Fruit fly (Drosophila melanogaster) whole organism, embryonic: ENCODE measurements around the gene st.

Experiments
- Awh ChIP-seq: fragments of 200-800 bp; sonication (Bioruptor generic); IDR thresholded peaks from 2 replicates; pipeline ENCODE4, ENCODE4 v1.3.6; 2022; ENCODE audit warnings: missing biosample characterization, missing genetic modification characterization
- CG10267 ChIP-seq: fragments of 200-800 bp; sonication (Bioruptor generic); optimal IDR thresholded peaks from 2 replicates; lab custom pipeline; 2018; ENCODE audit warnings: missing biosample characterization, mild to moderate bottlenecking, missing genetic modification characterization, moderate library complexity
- CG10431 ChIP-seq: fragments of 200-800 bp; sonication (Bioruptor generic); optimal IDR thresholded peaks from 3 replicates; lab custom pipeline; 2018; ENCODE audit warnings: missing biosample characterization, mild to moderate bottlenecking, missing genetic modification characterization
- CG10654 ChIP-seq: fragments of 200-800 bp; sonication (Bioruptor generic); optimal IDR thresholded peaks from 2 replicates; lab custom pipeline; 2016; ENCODE audit warnings: missing biosample characterization, missing genetic modification characterization
- CG10959 ChIP-seq: fragments of 200-800 bp; sonication (Bioruptor generic); IDR thresholded peaks from 2 replicates; pipeline ENCODE4 v1.3.6; 2022; ENCODE audit warnings: missing biosample characterization, missing genetic modification characterization
- CG12071 ChIP-seq: fragments of 200-800 bp; sonication (Bioruptor generic); optimal IDR thresholded peaks from 3 replicates; lab custom pipeline; 2018; ENCODE audit warnings: missing biosample characterization, mild to moderate bottlenecking, missing genetic modification characterization
- CG12155 ChIP-seq: fragments of 200-800 bp; sonication (Bioruptor generic); optimal IDR thresholded peaks from 3 replicates; lab custom pipeline; 2016; ENCODE audit warnings: missing biosample characterization, missing genetic modification characterization
- CG12744 ChIP-seq: fragments of 200-800 bp; sonication (Bioruptor generic); optimal IDR thresholded peaks from 2 replicates; lab custom pipeline; 2016; ENCODE audit warnings: missing biosample characterization, missing genetic modification characterization
- CG13287 ChIP-seq: fragments of 200-800 bp; sonication (Bioruptor generic); IDR thresholded peaks from 2 replicates; pipeline ENCODE4 v1.3.6; 2022; ENCODE audit warnings: missing biosample characterization, missing genetic modification characterization; ENCODE audit not compliant: partially characterized antibody
- CG13894 ChIP-seq: fragments of 200-800 bp; sonication (Bioruptor generic); optimal IDR thresholded peaks from 3 replicates; lab custom pipeline; 2018; ENCODE audit warnings: missing biosample characterization, mild to moderate bottlenecking, missing genetic modification characterization, moderate library complexity
- CG14441 ChIP-seq: fragments of 200-800 bp; sonication (Bioruptor generic); IDR thresholded peaks from 2 replicates; pipeline ENCODE4 v1.3.6; 2022; ENCODE audit warnings: missing biosample characterization, missing genetic modification characterization
- CG1602 ChIP-seq: fragments of 200-800 bp; sonication (Bioruptor generic); optimal IDR thresholded peaks from 3 replicates; lab custom pipeline; 2016; ENCODE audit warnings: missing biosample characterization, missing genetic modification characterization
- CG16813 ChIP-seq: fragments of 200-800 bp; sonication (Bioruptor generic); IDR thresholded peaks from 3 replicates; pipeline ENCODE4 v1.3.6; 2022; ENCODE audit warnings: missing biosample characterization, missing genetic modification characterization; ENCODE audit not compliant: partially characterized antibody
- CG16815 ChIP-seq: fragments of 200-800 bp; sonication (Bioruptor generic); optimal IDR thresholded peaks from 3 replicates; lab custom pipeline; 2017; ENCODE audit warnings: missing biosample characterization, mild to moderate bottlenecking, missing genetic modification characterization
- CG17359 ChIP-seq: fragments of 200-800 bp; sonication (Bioruptor generic); optimal IDR thresholded peaks from 3 replicates; lab custom pipeline; 2018; ENCODE audit warnings: missing biosample characterization, mild to moderate bottlenecking, missing genetic modification characterization, moderate library complexity
- CG1832 ChIP-seq: fragments of 200-800 bp; sonication (Bioruptor generic); optimal IDR thresholded peaks from 2 replicates; lab custom pipeline; 2017; ENCODE audit warnings: missing biosample characterization, mild to moderate bottlenecking, missing genetic modification characterization, inconsistent platforms
- CG18619 ChIP-seq: fragments of 200-800 bp; sonication (Bioruptor generic); optimal IDR thresholded peaks from 3 replicates; lab custom pipeline; 2017; ENCODE audit warnings: missing biosample characterization, mild to moderate bottlenecking, missing genetic modification characterization
- CG2199 ChIP-seq: fragments of 200-800 bp; sonication (Bioruptor generic); IDR thresholded peaks from 3 replicates; pipeline ENCODE4 v1.3.6; 2022; ENCODE audit warnings: missing biosample characterization, missing genetic modification characterization
- CG3065 ChIP-seq: fragments of 200-800 bp; sonication (Bioruptor generic); optimal IDR thresholded peaks from 2 replicates; lab custom pipeline; 2016; ENCODE audit warnings: missing biosample characterization, missing genetic modification characterization
- CG31441 ChIP-seq: fragments of 200-800 bp; sonication (Bioruptor generic); IDR thresholded peaks from 2 replicates; pipeline ENCODE4 v1.3.6; 2022; ENCODE audit warnings: missing biosample characterization, missing genetic modification characterization
- CG33557 ChIP-seq: fragments of 200-800 bp; sonication (Bioruptor generic); optimal IDR thresholded peaks from 2 replicates; lab custom pipeline; 2019; ENCODE audit warnings: missing biosample characterization, mild to moderate bottlenecking, missing genetic modification characterization, moderate library complexity
- CG34376 ChIP-seq: fragments of 200-800 bp; sonication (Bioruptor generic); optimal IDR thresholded peaks from 2 replicates; lab custom pipeline; 2018; ENCODE audit warnings: missing biosample characterization, mild to moderate bottlenecking, missing genetic modification characterization
- CG8924 ChIP-seq: fragments of 200-800 bp; optimal IDR thresholded peaks from 3 replicates; lab custom pipeline; 2019; ENCODE audit warnings: missing biosample characterization, mild to moderate bottlenecking, missing genetic modification characterization, moderate library complexity
- CTCF ChIP-seq: fragments of 200-800 bp; sonication (Bioruptor generic); optimal IDR thresholded peaks from 2 replicates; lab custom pipeline; 2017; ENCODE audit warnings: missing biosample characterization, mild to moderate bottlenecking, missing genetic modification characterization, moderate library complexity
- Fer1 ChIP-seq: fragments of 200-800 bp; sonication (Bioruptor generic); optimal IDR thresholded peaks from 2 replicates; lab custom pipeline; 2017; ENCODE audit warnings: missing biosample characterization, mild to moderate bottlenecking, missing genetic modification characterization
- Gug ChIP-seq: fragments of 200-800 bp; sonication (Bioruptor generic); IDR thresholded peaks from 4 replicates; pipeline ENCODE4 v1.3.6; 2022; ENCODE audit warnings: missing biosample characterization, missing genetic modification characterization
- HHEX ChIP-seq: fragments of 200-800 bp; sonication (Bioruptor generic); optimal IDR thresholded peaks from 3 replicates; lab custom pipeline; 2017; ENCODE audit warnings: missing biosample characterization, mild to moderate bottlenecking, missing genetic modification characterization, missing genetic modification reagents
- Lhr ChIP-seq: fragments of 200-800 bp; sonication (Bioruptor generic); optimal IDR thresholded peaks from 3 replicates; lab custom pipeline; 2017; ENCODE audit warnings: mild to moderate bottlenecking, missing biosample characterization, missing genetic modification reagents, missing genetic modification characterization
- MBD-R2 ChIP-seq: fragments of 200-800 bp; sonication (Bioruptor generic); IDR thresholded peaks from 2 replicates; pipeline ENCODE4 v1.3.6; 2022; ENCODE audit warnings: missing biosample characterization, missing genetic modification characterization
- Med ChIP-seq: fragments of 200-800 bp; sonication (Bioruptor generic); peaks from one replicate; lab custom pipeline; 2016; ENCODE audit warnings: missing biosample characterization, missing genetic modification characterization, mild to moderate bottlenecking, inconsistent platforms, moderate library complexity
- Vsx1 ChIP-seq: fragments of 200-800 bp; sonication (Bioruptor generic); optimal IDR thresholded peaks from 2 replicates; lab custom pipeline; 2017; ENCODE audit warnings: missing biosample characterization, mild to moderate bottlenecking, missing genetic modification characterization, missing genetic modification reagents
- ap ChIP-seq: fragments of 200-800 bp; sonication (Bioruptor generic); IDR thresholded peaks from 2 replicates; pipeline ENCODE4 v1.3.6; 2022; ENCODE audit warnings: missing biosample characterization, missing genetic modification characterization
- ara ChIP-seq: fragments of 200-800 bp; sonication (Bioruptor generic); IDR thresholded peaks from 2 replicates; pipeline ENCODE4 v1.3.6; 2022; ENCODE audit warnings: missing biosample characterization, missing genetic modification characterization
- ato ChIP-seq: fragments of 200-800 bp; sonication (Bioruptor generic); IDR thresholded peaks from 2 replicates; pipeline ENCODE4 v1.3.6; 2022; ENCODE audit warnings: missing biosample characterization, missing genetic modification characterization; ENCODE audit not compliant: partially characterized antibody
- btn ChIP-seq: fragments of 200-800 bp; sonication (Bioruptor generic); optimal IDR thresholded peaks from 2 replicates; lab custom pipeline; 2016; ENCODE audit warnings: missing biosample characterization, missing genetic modification characterization
- crc ChIP-seq: fragments of 200-800 bp; sonication (Bioruptor generic); optimal IDR thresholded peaks from 2 replicates; lab custom pipeline; 2016; ENCODE audit warnings: missing biosample characterization, missing genetic modification characterization
- dimm ChIP-seq: fragments of 200-800 bp; sonication (Bioruptor generic); IDR thresholded peaks from 2 replicates; pipeline ENCODE4 v1.3.6; 2022; ENCODE audit warnings: missing biosample characterization, missing genetic modification characterization
- eyg ChIP-seq: fragments of 200-800 bp; sonication (Bioruptor generic); optimal IDR thresholded peaks from 3 replicates; lab custom pipeline; 2016; ENCODE audit warnings: missing biosample characterization, missing genetic modification characterization
- fd64A ChIP-seq: fragments of 200-800 bp; sonication (Bioruptor generic); optimal IDR thresholded peaks from 3 replicates; lab custom pipeline; 2018; ENCODE audit warnings: missing biosample characterization, mild to moderate bottlenecking, missing genetic modification characterization
- gce ChIP-seq: fragments of 200-800 bp; sonication (Bioruptor generic); IDR thresholded peaks from 3 replicates; pipeline ENCODE4 v1.3.6; 2022; ENCODE audit warnings: missing biosample characterization, missing genetic modification characterization
- gcm ChIP-seq: fragments of 200-800 bp; sonication (Bioruptor generic); optimal IDR thresholded peaks from 2 replicates; lab custom pipeline; 2019; ENCODE audit warnings: missing biosample characterization, mild to moderate bottlenecking, missing genetic modification characterization, moderate library complexity
- ham ChIP-seq: fragments of 200-800 bp; sonication (Bioruptor generic); IDR thresholded peaks from 2 replicates; pipeline ENCODE4 v1.3.6; 2022; ENCODE audit warnings: missing biosample characterization, missing genetic modification characterization
- her ChIP-seq: fragments of 200-800 bp; sonication (Bioruptor generic); optimal IDR thresholded peaks from 2 replicates; lab custom pipeline; 2016; ENCODE audit warnings: missing biosample characterization, missing genetic modification characterization
- ind ChIP-seq: fragments of 200-800 bp; sonication (Bioruptor generic); optimal IDR thresholded peaks from 3 replicates; lab custom pipeline; 2016; ENCODE audit warnings: missing biosample characterization, missing genetic modification characterization
- insv ChIP-seq, 2 experiments: fragments of 200-800 bp; sonication (Bioruptor generic); optimal IDR thresholded peaks; 3 replicates each; lab custom pipeline; 2016 to 2018; ENCODE audit warnings: missing biosample characterization in 2 of 2, missing genetic modification characterization in 2 of 2
- kni ChIP-seq: fragments of 200-800 bp; sonication (Bioruptor generic); optimal IDR thresholded peaks from 3 replicates; lab custom pipeline; 2017; ENCODE audit warnings: mild to moderate bottlenecking, missing biosample characterization, missing genetic modification reagents, missing genetic modification characterization
- lbe ChIP-seq: fragments of 200-800 bp; sonication (Bioruptor generic); optimal IDR thresholded peaks from 2 replicates; lab custom pipeline; 2016; ENCODE audit warnings: missing biosample characterization, mild to moderate bottlenecking, missing genetic modification characterization
- scrt ChIP-seq: fragments of 200-800 bp; sonication (Bioruptor generic); optimal IDR thresholded peaks from 2 replicates; lab custom pipeline; 2018; ENCODE audit warnings: missing biosample characterization, mild to moderate bottlenecking, missing genetic modification characterization, moderate library complexity
- sd ChIP-seq: fragments of 200-800 bp; sonication (Bioruptor generic); optimal IDR thresholded peaks from 3 replicates; lab custom pipeline; 2018; ENCODE audit warnings: missing biosample characterization, mild to moderate bottlenecking, missing genetic modification characterization, moderate library complexity
- tin ChIP-seq: fragments of 200-800 bp; sonication (Bioruptor generic); optimal IDR thresholded peaks from 3 replicates; lab custom pipeline; 2016; ENCODE audit warnings: missing biosample characterization, missing genetic modification characterization
- twi ChIP-seq: fragments of 200-800 bp; optimal IDR thresholded peaks from 2 replicates; lab custom pipeline; 2019; ENCODE audit warnings: missing biosample characterization, mild to moderate bottlenecking, missing genetic modification characterization, moderate library complexity
- unpg ChIP-seq: fragments of 200-800 bp; sonication (Bioruptor generic); optimal IDR thresholded peaks from 3 replicates; lab custom pipeline; 2018; ENCODE audit warnings: missing biosample characterization, mild to moderate bottlenecking, missing genetic modification characterization, moderate library complexity

The st gene

DNA sequence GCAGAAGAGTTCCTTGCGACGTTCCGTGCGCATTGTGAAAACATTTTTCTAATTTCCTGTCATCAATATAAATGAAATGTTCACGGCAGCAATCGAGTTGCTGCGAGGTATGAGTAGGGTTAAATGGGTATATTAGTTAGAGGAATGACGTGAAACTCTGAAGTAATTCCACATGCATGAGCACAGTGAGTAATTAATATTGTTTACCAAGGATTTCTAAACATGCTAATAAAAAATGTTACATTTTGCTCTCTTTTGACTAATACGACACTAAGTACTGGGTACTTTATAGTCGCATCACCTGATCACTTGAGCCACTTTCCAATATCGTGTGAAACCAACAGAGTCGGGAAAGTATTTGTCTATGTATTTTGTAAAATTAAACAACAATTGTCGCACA lies 46.8 kb downstream of the st start (continued):
- TF ChIP-seq CG8924 (tag; lab: Kevin White, UChicago) = no peak
- no peak for TF ChIP-seq Lhr (GFP tag; lab: Kevin White, UChicago)
- no peak for TF ChIP-seq CG13894
- peak; percentile 59 for TF ChIP-seq CG10959 (GFP tag; lab: Robert Waterston, UW)
- TF ChIP-seq ap (GFP tag; lab: Robert Waterston, UW) = no peak
- TF ChIP-seq Gug (GFP tag; lab: Robert Waterston, UW) = peak; percentile 21; the same call in 1 of the 4 replicates
- TF ChIP-seq ara (GFP tag; lab: Robert Waterston, UW) = no peak; the same call in 1 of the 2 replicates
- TF ChIP-seq CG12155 (GFP tag; lab: Kevin White, UChicago) = no peak
- no peak for TF ChIP-seq scrt (GFP tag; lab: Kevin White, UChicago)
- no peak for TF ChIP-seq CG13287 (GFP tag; lab: Robert Waterston, UW)
- no peak for TF ChIP-seq sd (tag; lab: Kevin White, UChicago)
- no peak for TF ChIP-seq CG34376 (GFP tag; lab: Kevin White, UChicago)
- TF ChIP-seq CG2199 (GFP tag; lab: Robert Waterston, UW) = no peak
- no peak for TF ChIP-seq CG10431 (GFP tag; lab: Kevin White, UChicago)
- TF ChIP-seq CG1832 (GFP tag; lab: Kevin White, UChicago) = no peak
- no peak for TF ChIP-seq Med (GFP tag; lab: Kevin White, UChicago)
- TF ChIP-seq crc (GFP tag; lab: Kevin White, UChicago) = no peak
- no peak for TF ChIP-seq insv (GFP tag; optimal IDR thresholded peaks at IDR 0.05; lab: Kevin White, UChicago)
- no peak for TF ChIP-seq btn (GFP tag; lab: Kevin White, UChicago)
- TF ChIP-seq CG17359 (tag; lab: Kevin White, UChicago) = no peak
- TF ChIP-seq CG18619 (GFP tag; lab: Kevin White, UChicago) = no peak
- TF ChIP-seq gcm (GFP tag; lab: Kevin White, UChicago) = no peak
- no peak for TF ChIP-seq lbe (GFP tag; lab: Kevin White, UChicago)
- no peak for TF ChIP-seq CG33557
- no peak for TF ChIP-seq eyg (GFP tag; lab: Kevin White, UChicago)
- peak; percentile 30 for TF ChIP-seq CG16815 (GFP tag; lab: Kevin White, UChicago)
- TF ChIP-seq MBD-R2 (GFP tag; lab: Robert Waterston, UW) = no peak
- TF ChIP-seq unpg (GFP tag; lab: Kevin White, UChicago) = peak; percentile 57
- peak; percentile 15 for TF ChIP-seq tin
- no peak for TF ChIP-seq CG3065 (GFP tag; lab: Kevin White, UChicago)
- peak; percentile 27 for TF ChIP-seq CG10654 (GFP tag; lab: Kevin White, UChicago)
- no peak for TF ChIP-seq CTCF (GFP tag; lab: Kevin White, UChicago)
- no peak for TF ChIP-seq HHEX (GFP tag; lab: Kevin White, UChicago)
- no peak for TF ChIP-seq CG16813 (GFP tag; lab: Robert Waterston, UW)
- TF ChIP-seq fd64A (GFP tag; lab: Kevin White, UChicago) = no peak
- peak; percentile 34 for TF ChIP-seq CG10267 (tag; lab: Kevin White, UChicago)
- TF ChIP-seq ato (GFP tag; lab: Robert Waterston, UW) = no peak
- TF ChIP-seq ham (GFP tag; lab: Robert Waterston, UW) = no peak
- TF ChIP-seq dimm (GFP tag; lab: Robert Waterston, UW) = no peak
- TF ChIP-seq gce (GFP tag; lab: Robert Waterston, UW) = no peak
- no peak for TF ChIP-seq twi (tag; lab: Kevin White, UChicago)
- TF ChIP-seq her (GFP tag; lab: Kevin White, UChicago) = no peak
- no peak for TF ChIP-seq CG12744 (GFP tag; lab: Kevin White, UChicago)
- peak; percentile 22 for TF ChIP-seq CG12071 (GFP tag; lab: Kevin White, UChicago)
- peak; percentile 49; the same call in 1 of the 2 replicates for TF ChIP-seq CG14441 (GFP tag; lab: Robert Waterston, UW)
- TF ChIP-seq Fer1 (GFP tag; lab: Kevin White, UChicago) = no peak
- TF ChIP-seq CG31441 (GFP tag; lab: Robert Waterston, UW) = 0 out of 2 replicates have a peak, but pooled peaks have one; percentile 19
- TF ChIP-seq Awh = no peak
- no peak for TF ChIP-seq Vsx1
- TF ChIP-seq CG1602 (GFP tag; lab: Kevin White, UChicago) = peak; percentile 30
- peak; percentile 32 for TF ChIP-seq ind (GFP tag; lab: Kevin White, UChicago)
- no peak for TF ChIP-seq kni (GFP tag; lab: Kevin White, UChicago)
